Worm (Caenorhabditis elegans): ENCODE data around the gene Y39A1A.20.

The Y39A1A.20 gene

DNA sequence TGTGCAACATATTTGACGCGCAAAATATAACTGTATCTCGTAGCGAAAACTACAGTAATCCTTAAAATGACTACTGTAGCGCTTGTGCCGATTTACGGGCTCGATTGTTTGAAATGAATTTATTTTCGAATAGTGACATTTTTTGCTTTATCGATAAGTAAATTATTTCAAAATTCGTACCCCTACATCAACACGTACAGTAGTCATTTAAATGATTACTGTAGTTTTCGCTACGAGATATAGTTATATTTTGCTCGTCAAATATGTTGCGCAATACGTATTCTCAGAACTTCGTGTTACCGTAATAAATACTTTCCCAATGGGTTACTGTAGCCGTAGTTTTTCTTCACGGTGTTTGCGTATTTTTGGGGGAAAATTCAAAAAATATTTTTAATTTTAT, 47.5 kb downstream of the Y39A1A.20 start:
- TF ChIP-seq ceh-13 (GFP tag; optimal IDR thresholded peaks at IDR 0.05): no peak
- TF ChIP-seq hmg-4 (GFP tag; optimal IDR thresholded peaks at IDR 0.05): no peak
- no peak for TF ChIP-seq ceh-36 (tag; optimal IDR thresholded peaks at IDR 0.05)
- no peak for TF ChIP-seq pes-1 (GFP tag; IDR thresholded peaks at IDR 0.05)
- TF ChIP-seq ets-7 (tag; optimal IDR thresholded peaks at IDR 0.05): no peak
- TF ChIP-seq ama-1 (optimal IDR thresholded peaks at IDR 0.05): no peak
- TF ChIP-seq tbx-37 (GFP tag; conservative IDR thresholded peaks at IDR 0.05): no peak
- no peak for TF ChIP-seq hmbx-1 (tag; optimal IDR thresholded peaks at IDR 0.05)

DNA sequence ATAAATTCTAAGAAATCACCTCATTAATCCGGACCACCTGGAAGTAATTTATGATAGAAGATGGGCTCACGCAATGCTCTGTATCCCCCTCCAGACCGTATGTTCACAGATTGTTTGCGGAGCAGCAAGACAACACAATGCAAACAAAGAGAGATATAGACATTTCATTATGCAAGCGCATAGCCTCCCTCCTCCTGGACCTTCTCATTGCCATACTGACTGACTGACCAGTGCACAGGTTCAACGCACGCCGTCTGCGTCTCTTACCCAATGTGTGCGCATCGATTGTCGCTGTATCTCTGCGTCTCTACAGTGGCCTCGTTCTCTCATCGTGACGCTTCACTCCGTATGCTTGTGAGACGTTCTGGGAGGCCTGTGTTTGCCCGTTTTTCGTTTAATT, 48.7 kb downstream of the Y39A1A.20 start:
- TF ChIP-seq scrt-1 (GFP tag; IDR thresholded peaks at IDR 0.05): no peak
- TF ChIP-seq hmbx-1 (tag; optimal IDR thresholded peaks at IDR 0.05): no peak
- no peak for TF ChIP-seq ama-1 (optimal IDR thresholded peaks at IDR 0.05)
- TF ChIP-seq aly-1 (tag; optimal IDR thresholded peaks at IDR 0.05): no peak
- no peak for TF ChIP-seq pes-1 (GFP tag; IDR thresholded peaks at IDR 0.05)
- TF ChIP-seq flt-1 (GFP tag; IDR thresholded peaks at IDR 0.05): peak; percentile 37; the same call in 1 of the 2 replicates
- peak; percentile 45 for TF ChIP-seq hmg-4 (GFP tag; optimal IDR thresholded peaks at IDR 0.05)
- TF ChIP-seq tra-4 (tag; optimal IDR thresholded peaks at IDR 0.05): no peak
- no peak for TF ChIP-seq tbx-11 (GFP tag; IDR thresholded peaks at IDR 0.05)
- TF ChIP-seq ets-7 (tag; optimal IDR thresholded peaks at IDR 0.05): no peak
- TF ChIP-seq ceh-36 (tag; optimal IDR thresholded peaks at IDR 0.05): no peak
- no peak for TF ChIP-seq hnd-1 (tag; optimal IDR thresholded peaks at IDR 0.05)
- peak; percentile 41 for TF ChIP-seq F13C5.2 (tag; optimal IDR thresholded peaks at IDR 0.05)
- no peak for TF ChIP-seq ceh-13 (GFP tag; optimal IDR thresholded peaks at IDR 0.05)
- no peak for TF ChIP-seq tbx-37 (GFP tag; conservative IDR thresholded peaks at IDR 0.05)
- TF ChIP-seq sea-1 (GFP tag; conservative IDR thresholded peaks at IDR 0.05): no peak

DNA sequence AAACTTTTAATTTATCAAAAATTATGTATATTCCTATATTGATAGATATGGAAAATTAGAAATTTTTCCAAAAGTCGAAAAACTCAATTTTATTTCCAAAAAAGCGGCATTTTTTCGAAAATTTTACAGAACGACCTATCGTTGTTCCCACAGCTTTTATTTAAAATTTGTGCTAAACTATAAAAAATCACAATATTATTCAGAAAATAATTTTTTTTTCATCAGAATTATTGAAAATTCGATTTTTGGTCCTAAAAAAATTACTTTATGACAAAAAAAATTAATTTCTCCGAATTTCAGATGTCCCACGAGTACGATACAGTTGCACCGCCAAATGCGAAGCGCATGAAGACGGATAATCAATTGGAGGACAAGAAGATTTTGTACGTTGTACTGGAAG, 51.1 kb downstream of the Y39A1A.20 start, which contains the start of gene emg-1:
Gene emg-1, plus strand, starts transcription at position 301 of the 400 bp plus-strand sequence.
- no peak for TF ChIP-seq ama-1 (optimal IDR thresholded peaks at IDR 0.05)
- TF ChIP-seq hmg-4 (GFP tag; optimal IDR thresholded peaks at IDR 0.05): no peak
- TF ChIP-seq tbx-37 (GFP tag; conservative IDR thresholded peaks at IDR 0.05): no peak
- TF ChIP-seq sea-1 (GFP tag; conservative IDR thresholded peaks at IDR 0.05): no peak
- TF ChIP-seq ceh-36 (tag; optimal IDR thresholded peaks at IDR 0.05): no peak
- no peak for TF ChIP-seq tbx-11 (GFP tag; IDR thresholded peaks at IDR 0.05)
- TF ChIP-seq F13C5.2 (tag; optimal IDR thresholded peaks at IDR 0.05): no peak
- TF ChIP-seq pes-1 (GFP tag; IDR thresholded peaks at IDR 0.05): no peak
- TF ChIP-seq hnd-1 (tag; optimal IDR thresholded peaks at IDR 0.05): no peak
- no peak for TF ChIP-seq B0310.2 (tag; optimal IDR thresholded peaks at IDR 0.05)
- no peak for TF ChIP-seq aly-1 (tag; optimal IDR thresholded peaks at IDR 0.05)
- TF ChIP-seq ets-7 (tag; optimal IDR thresholded peaks at IDR 0.05): no peak
- no peak for TF ChIP-seq scrt-1 (GFP tag; IDR thresholded peaks at IDR 0.05)
- no peak for TF ChIP-seq hmbx-1 (tag; optimal IDR thresholded peaks at IDR 0.05)
